Fruit fly (Drosophila melanogaster): ENCODE data around the gene CG9386.
A peak's percentile ranks its signal among the peaks of the same experiment; 100 is the strongest.

Gene CG9386

dm6 chr3R:9510070-9510518 is 45.1 kb downstream of the CG9386 start, which contains the start of gene rump (continued):
- TF ChIP-seq CG17186 (GFP tag; optimal IDR thresholded peaks at IDR 0.05) (peak; percentile 71), vvl (GFP tag; IDR thresholded peaks at IDR 0.05) (no peak), CG8290 (GFP tag; optimal IDR thresholded peaks at IDR 0.05) (no peak), CG8290 (tag; optimal IDR thresholded peaks at IDR 0.05) (peak in 1 of 2 experiments; percentile 59), Elba2 (GFP tag; optimal IDR thresholded peaks at IDR 0.05) (no peak), CG4820 (GFP tag; optimal IDR thresholded peaks at IDR 0.05) (no peak), Myb (GFP tag; optimal IDR thresholded peaks at IDR 0.05) (peak; percentile 23), Hmx (GFP tag; optimal IDR thresholded peaks at IDR 0.05) (no peak), ATbp (GFP tag; optimal IDR thresholded peaks at IDR 0.05) (no peak), CG8478 (optimal IDR thresholded peaks at IDR 0.05) (no peak), CG12391 (tag; optimal IDR thresholded peaks at IDR 0.05) (peak; percentile 7), CG17328 (GFP tag; IDR thresholded peaks at IDR 0.05) (no peak), gro (GFP tag; optimal IDR thresholded peaks at IDR 0.05) (peak; percentile 49), CG33557 (GFP tag; optimal IDR thresholded peaks at IDR 0.05) (no peak), nmo (GFP tag; optimal IDR thresholded peaks at IDR 0.05) (peak; percentile 46), lov (optimal IDR thresholded peaks at IDR 0.05) (no peak), lov (GFP tag; IDR thresholded peaks at IDR 0.05) (no peak), CG4282 (GFP tag; optimal IDR thresholded peaks at IDR 0.05) (no peak), dan (GFP tag; IDR thresholded peaks at IDR 0.05) (no peak), ken (GFP tag; IDR thresholded peaks at IDR 0.05) (no peak), HmgD (GFP tag; optimal IDR thresholded peaks at IDR 0.05) (peak; percentile 85), Oaz (GFP tag; IDR thresholded peaks at IDR 0.05) (no peak), Nf-YA (GFP tag; IDR thresholded peaks at IDR 0.05) (no peak), pum (GFP tag; optimal IDR thresholded peaks at IDR 0.05) (no peak), dimm (GFP tag; IDR thresholded peaks at IDR 0.05) (no peak), twi (tag; optimal IDR thresholded peaks at IDR 0.05) (no peak), CG11723 (GFP tag; optimal IDR thresholded peaks at IDR 0.05) (no peak), trem (tag; optimal IDR thresholded peaks at IDR 0.05) (peak; percentile 77), E2f2 (GFP tag; IDR thresholded peaks at IDR 0.05) (no peak), Eip74EF (GFP tag; optimal IDR thresholded peaks at IDR 0.05) (no peak), nom (GFP tag; optimal IDR thresholded peaks at IDR 0.05) (peak; percentile 19), CG15514 (GFP tag; optimal IDR thresholded peaks at IDR 0.05) (peak; percentile 58), CG42726 (GFP tag; IDR thresholded peaks at IDR 0.05; ENCODE audit: partially characterized antibody) (no peak), TFAM (GFP tag; optimal IDR thresholded peaks at IDR 0.05) (no peak), CG5180 (GFP tag; optimal IDR thresholded peaks at IDR 0.05) (no peak), CG10366 (GFP tag; IDR thresholded peaks at IDR 0.05) (no peak), CG30403 (GFP tag; optimal IDR thresholded peaks at IDR 0.05) (no peak), CrebB (tag; optimal IDR thresholded peaks at IDR 0.05) (no peak), CG9876 (GFP tag; optimal IDR thresholded peaks at IDR 0.05) (no peak), Sin3A (optimal IDR thresholded peaks at IDR 0.05) (peak; percentile 56), CG17802 (tag; optimal IDR thresholded peaks at IDR 0.05) (no peak), sug (tag; optimal IDR thresholded peaks at IDR 0.05) (peak; percentile 32), en (GFP tag; optimal IDR thresholded peaks at IDR 0.05) (no peak), Sry-β (GFP tag; optimal IDR thresholded peaks at IDR 0.05) (peak; percentile 54), Xbp1 (GFP tag; optimal IDR thresholded peaks at IDR 0.05) (peak; percentile 8), pnt (GFP tag; optimal IDR thresholded peaks at IDR 0.05) (no peak), fd64A (GFP tag; optimal IDR thresholded peaks at IDR 0.05) (no peak), gfzf (GFP tag; optimal IDR thresholded peaks at IDR 0.05) (peak; percentile 49), GATAe (GFP tag; conservative IDR thresholded peaks at IDR 0.05) (no peak), ash1 (GFP tag; optimal IDR thresholded peaks at IDR 0.05) (no peak), Sry-δ (GFP tag; optimal IDR thresholded peaks at IDR 0.05) (peak; percentile 98), B-H1 (GFP tag; IDR thresholded peaks at IDR 0.05) (no peak), ac (GFP tag; optimal IDR thresholded peaks at IDR 0.05) (no peak)

Measured in whole organism, embryonic.